Worm (Caenorhabditis elegans) whole organism, L4 larva: ENCODE results near the gene T04A6.2.
A peak's percentile ranks its signal among the peaks of the same experiment; 100 is the strongest.

Source experiments
- F26F4.8 ChIP-seq: fragments of 200-800 bp; sonication (Bioruptor generic); conservative IDR thresholded peaks from 2 replicates; pipeline ENCODE4 v1.3.6; 2022; ENCODE audit warnings: missing genetic modification characterization, missing compliant biosample characterization
- R02D3.7 ChIP-seq: fragments of 150-350 bp; sonication (generic microtip); optimal IDR thresholded peaks from 3 replicates; lab custom pipeline; 2014; ENCODE audit warnings: missing biosample characterization, missing genetic modification characterization
- T20F7.1 ChIP-seq: fragments of 200-800 bp; sonication (Bioruptor generic); optimal IDR thresholded peaks from 2 replicates; lab custom pipeline; 2018; ENCODE audit warnings: mild to moderate bottlenecking, missing genetic modification characterization, missing compliant biosample characterization
- T26A8.4 ChIP-seq: fragments of 200-800 bp; sonication (Bioruptor generic); IDR thresholded peaks from 2 replicates; pipeline ENCODE4 v1.3.6; 2022; ENCODE audit warnings: missing genetic modification characterization, missing compliant biosample characterization
- Y105C5A.15 ChIP-seq: fragments of 200-800 bp; sonication (Bioruptor generic); IDR thresholded peaks from 2 replicates; pipeline ENCODE4 v1.3.6; 2022; ENCODE audit warnings: missing genetic modification characterization, missing compliant biosample characterization
- Y48G9A.11 ChIP-seq: fragments of 200-800 bp; sonication (Bioruptor generic); IDR thresholded peaks from 2 replicates; pipeline ENCODE4 v1.3.6; 2022; ENCODE audit warnings: missing genetic modification reagents, missing genetic modification characterization, missing compliant biosample characterization
- Y5F2A.4 ChIP-seq: fragments of 200-800 bp; sonication (Bioruptor generic); optimal IDR thresholded peaks from 2 replicates; lab custom pipeline; 2018; ENCODE audit warnings: mild to moderate bottlenecking, missing genetic modification characterization, missing compliant biosample characterization
- Y75B8A.6 ChIP-seq: fragments of 200-800 bp; sonication (Bioruptor generic); IDR thresholded peaks from 2 replicates; pipeline ENCODE4 v1.3.6; 2022; ENCODE audit warnings: missing genetic modification reagents, missing genetic modification characterization, missing compliant biosample characterization
- ama-1 ChIP-seq: fragments of 150-350 bp; optimal IDR thresholded peaks from 2 replicates; lab custom pipeline; 2014; ENCODE audit warnings: inconsistent platforms, mixed read lengths
- arid-1 ChIP-seq: fragments of 200-800 bp; sonication (Bioruptor generic); conservative IDR thresholded peaks from 2 replicates; pipeline ENCODE4 v1.3.6; 2022; ENCODE audit warnings: missing genetic modification reagents, missing genetic modification characterization, missing compliant biosample characterization
- ceh-32 ChIP-seq: sonication (generic microtip); optimal IDR thresholded peaks from 2 replicates; lab custom pipeline; 2016; ENCODE audit warnings: mild to moderate bottlenecking, missing genetic modification characterization, missing compliant biosample characterization; ENCODE audit not compliant: poor library complexity
- ceh-44 ChIP-seq: fragments of 200-800 bp; sonication (Bioruptor generic); IDR thresholded peaks from 2 replicates; pipeline ENCODE4 v1.3.6; 2022; ENCODE audit warnings: missing genetic modification reagents, missing genetic modification characterization, missing compliant biosample characterization
- daf-16 ChIP-seq, 3 experiments: sonication (generic microtip); optimal IDR thresholded peaks; 2 replicates each; lab custom pipeline; 2016 to 2017; ENCODE audit warnings: missing genetic modification characterization in 3 of 3, missing genetic modification reagents in 3 of 3, mild to moderate bottlenecking in 2 of 3, missing compliant biosample characterization in 2 of 3, missing biosample characterization in 1 of 3, moderate library complexity in 1 of 3
- daf-8 ChIP-seq: fragments of 200-800 bp; sonication (Bioruptor generic); IDR thresholded peaks from 2 replicates; pipeline ENCODE4 v1.3.6; 2022; ENCODE audit warnings: missing genetic modification characterization, missing compliant biosample characterization
- dmd-6 ChIP-seq: fragments of 200-800 bp; sonication (Bioruptor generic); IDR thresholded peaks from 2 replicates; pipeline ENCODE4 v1.3.6; 2022; ENCODE audit warnings: missing genetic modification reagents, missing genetic modification characterization, missing compliant biosample characterization
- dmd-8 ChIP-seq: fragments of 200-800 bp; sonication (Bioruptor generic); IDR thresholded peaks from 2 replicates; pipeline ENCODE4 v1.3.6; 2022; ENCODE audit warnings: missing genetic modification characterization, missing compliant biosample characterization
- egl-27 ChIP-seq: sonication (generic microtip); optimal IDR thresholded peaks from 3 replicates; lab custom pipeline; 2017; ENCODE audit warnings: missing biosample characterization, missing genetic modification reagents, missing genetic modification characterization
- fos-1 ChIP-seq: fragments of 150-350 bp; optimal IDR thresholded peaks from 2 replicates; lab custom pipeline; 2014; ENCODE audit warnings: missing biosample characterization, missing genetic modification characterization
- gei-8 ChIP-seq: fragments of 200-800 bp; sonication (Bioruptor generic); optimal IDR thresholded peaks from 2 replicates; lab custom pipeline; 2018; ENCODE audit warnings: mild to moderate bottlenecking, missing genetic modification characterization, missing compliant biosample characterization
- hif-1 ChIP-seq, 2 experiments: sonication (generic microtip); optimal IDR thresholded peaks; 2 replicates each; lab custom pipeline; 2016 to 2017; ENCODE audit warnings: missing compliant biosample characterization in 2 of 2, missing genetic modification characterization in 2 of 2, missing genetic modification reagents in 2 of 2, missing genotype in 2 of 2, mild to moderate bottlenecking in 1 of 2
- hlh-30 ChIP-seq: sonication (generic microtip); optimal IDR thresholded peaks from 2 replicates; lab custom pipeline; 2017; ENCODE audit warnings: antibody characterized with exemption, mild to moderate bottlenecking, missing genetic modification characterization, missing compliant biosample characterization; ENCODE audit not compliant: insufficient read depth
- hmg-1.1 ChIP-seq: fragments of 200-800 bp; sonication (Bioruptor generic); IDR thresholded peaks from 2 replicates; pipeline ENCODE4 v1.3.6; 2022; ENCODE audit warnings: missing genetic modification reagents, missing genetic modification characterization, missing compliant biosample characterization
- lim-7 ChIP-seq: fragments of 200-800 bp; sonication (Bioruptor generic); IDR thresholded peaks from 2 replicates; pipeline ENCODE4 v1.3.6; 2022; ENCODE audit warnings: missing genetic modification characterization, missing compliant biosample characterization
- lin-38 ChIP-seq: fragments of 200-800 bp; sonication (Bioruptor generic); IDR thresholded peaks from 2 replicates; pipeline ENCODE4 v1.3.6; 2022; ENCODE audit warnings: missing genetic modification reagents, missing genetic modification characterization, missing compliant biosample characterization
- lsy-2 ChIP-seq, 2 experiments: fragments of 150-350 bp in 1 of 2; sonication (generic microtip) in 1 of 2; optimal IDR thresholded peaks; 2 replicates each; lab custom pipeline; 2014 to 2017; ENCODE audit warnings: missing biosample characterization in 2 of 2, missing genetic modification characterization in 2 of 2
- mdt-29 ChIP-seq: fragments of 200-800 bp; sonication (Bioruptor generic); IDR thresholded peaks from 2 replicates; pipeline ENCODE4 v1.3.6; 2022; ENCODE audit warnings: missing genetic modification reagents, missing genetic modification characterization, missing compliant biosample characterization
- mes-2 ChIP-seq: sonication (generic microtip); optimal IDR thresholded peaks from 2 replicates; lab custom pipeline; 2016; ENCODE audit warnings: missing genotype, mild to moderate bottlenecking, missing genetic modification characterization, missing compliant biosample characterization; ENCODE audit not compliant: poor library complexity, severe bottlenecking
- mxl-3 ChIP-seq: fragments of 200-800 bp; sonication (Bioruptor generic); optimal IDR thresholded peaks from 2 replicates; lab custom pipeline; 2018; ENCODE audit warnings: mild to moderate bottlenecking, missing genetic modification characterization, missing compliant biosample characterization
- nhr-102 ChIP-seq: sonication (generic microtip); optimal IDR thresholded peaks from 2 replicates; lab custom pipeline; 2016; ENCODE audit warnings: mild to moderate bottlenecking, missing genetic modification characterization, moderate library complexity, missing compliant biosample characterization
- nhr-25 ChIP-seq: sonication (generic microtip); optimal IDR thresholded peaks from 2 replicates; lab custom pipeline; 2017; ENCODE audit warnings: missing genetic modification characterization, mild to moderate bottlenecking, missing compliant biosample characterization, antibody characterized with exemption, moderate library complexity, borderline replicate concordance; ENCODE audit not compliant: insufficient read depth
- nhr-28 ChIP-seq: fragments of 150-350 bp; optimal IDR thresholded peaks from 2 replicates; lab custom pipeline; 2014; ENCODE audit warnings: missing biosample characterization, missing genetic modification characterization
- nhr-48 ChIP-seq: sonication (generic microtip); optimal IDR thresholded peaks from 2 replicates; lab custom pipeline; 2016; ENCODE audit warnings: mild to moderate bottlenecking, missing genetic modification characterization, missing compliant biosample characterization
- nhr-6 ChIP-seq: fragments of 150-350 bp; optimal IDR thresholded peaks from 2 replicates; lab custom pipeline; 2014; ENCODE audit warnings: missing biosample characterization, missing genetic modification characterization
- nhr-76 ChIP-seq: fragments of 150-350 bp; optimal IDR thresholded peaks from 2 replicates; lab custom pipeline; 2014; ENCODE audit warnings: missing biosample characterization, missing genetic modification characterization
- pha-4 ChIP-seq, 2 experiments: fragments of 150-350 bp in 1 of 2; fragments of 200-800 bp in 1 of 2; sonication (Bioruptor generic) in 1 of 2; IDR thresholded peaks in 1 of 2; optimal IDR thresholded peaks in 1 of 2; 2 replicates each; pipeline versions ENCODE4 v1.3.6 to Lab custom; 2014 to 2022; ENCODE audit warnings: missing genetic modification characterization in 2 of 2, missing genetic modification reagents in 2 of 2, missing biosample characterization in 1 of 2, missing compliant biosample characterization in 1 of 2
- pqm-1 ChIP-seq: sonication (generic microtip); optimal IDR thresholded peaks from 2 replicates; lab custom pipeline; 2017; ENCODE audit warnings: missing biosample characterization, missing genetic modification characterization
- rbr-2 ChIP-seq: sonication (generic microtip); optimal IDR thresholded peaks from 2 replicates; lab custom pipeline; 2016; ENCODE audit warnings: missing genotype, missing genetic modification characterization, missing compliant biosample characterization
- unc-39 ChIP-seq: sonication (generic microtip); optimal IDR thresholded peaks from 2 replicates; lab custom pipeline; 2017; ENCODE audit warnings: missing biosample characterization, missing genetic modification characterization
- zag-1 ChIP-seq: fragments of 150-350 bp; optimal IDR thresholded peaks from 2 replicates; lab custom pipeline; 2014; ENCODE audit warnings: missing biosample characterization, missing genetic modification characterization
- zfp-3 ChIP-seq: fragments of 200-800 bp; sonication (Bioruptor generic); conservative IDR thresholded peaks from 2 replicates; pipeline ENCODE4 v1.3.6; 2022; ENCODE audit warnings: missing genetic modification reagents, missing genetic modification characterization, missing compliant biosample characterization
- ztf-11 ChIP-seq: fragments of 150-350 bp; optimal IDR thresholded peaks from 2 replicates; lab custom pipeline; 2014; ENCODE audit warnings: missing biosample characterization, missing genetic modification characterization

The T04A6.2 gene

DNA sequence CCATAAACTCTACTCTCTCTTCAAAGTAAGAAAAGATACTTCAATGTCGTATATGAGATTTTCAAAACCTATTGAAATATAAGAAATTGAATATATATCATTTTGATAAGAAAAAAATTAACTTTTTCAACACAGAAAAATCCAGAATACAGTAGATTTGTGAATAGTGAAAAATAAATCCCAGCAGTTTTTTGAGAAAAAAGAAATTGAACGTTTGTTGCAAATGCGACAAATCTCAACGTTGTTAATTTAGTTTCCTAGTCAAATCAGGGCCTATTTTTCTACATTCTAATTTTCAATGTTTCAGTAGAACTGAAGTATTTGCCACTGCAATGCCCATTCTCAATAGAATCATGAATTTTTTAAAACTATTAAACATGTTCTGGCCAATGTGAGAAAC, at the start of gene T04A6.2:
Gene T04A6.2, plus strand, starts transcription at position 301 of the 400 bp plus-strand sequence.
- TF ChIP-seq Y105C5A.15 (GFP tag; lab: Robert Waterston, UW), result no peak
- TF ChIP-seq unc-39 (tag; lab: Kevin White, UChicago), result no peak
- no peak for TF ChIP-seq Y75B8A.6 (GFP tag; lab: Robert Waterston, UW)
- no peak for TF ChIP-seq dmd-8 (GFP tag; lab: Robert Waterston, UW)
- no peak for TF ChIP-seq zag-1 (tag; lab: Kevin White, UChicago)

DNA sequence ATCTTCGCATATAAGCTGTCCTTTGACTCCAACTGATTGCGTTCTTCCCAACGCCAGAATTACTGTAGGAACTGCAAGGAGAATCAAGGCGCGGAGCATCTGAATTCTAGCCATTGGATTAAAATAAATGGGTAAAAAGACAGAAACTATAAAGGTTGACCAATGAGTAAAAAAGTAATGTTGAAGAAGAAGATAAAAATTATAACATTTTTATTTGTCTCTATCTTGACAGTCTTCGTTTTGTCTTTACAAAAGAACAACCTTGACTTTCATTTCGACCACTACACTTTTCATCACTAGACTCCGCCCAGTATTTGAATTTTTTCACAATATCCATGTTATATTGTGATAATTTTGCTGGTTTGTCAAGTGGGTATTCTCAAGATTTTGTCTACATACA, 49.4 kb upstream of the T04A6.2 start, which contains the start of gene ttr-8:
Gene ttr-8, minus strand, starts transcription at position 101 of the 400 bp plus-strand sequence.
- TF ChIP-seq ama-1 (lab: Kevin White, UChicago) (no peak), Y48G9A.11 (no peak), pha-4 (GFP tag; IDR thresholded peaks at IDR 0.05; lab: Robert Waterston, UW) (no peak), pha-4 (tag; optimal IDR thresholded peaks at IDR 0.05; lab: Kevin White, UChicago) (no peak)

DNA sequence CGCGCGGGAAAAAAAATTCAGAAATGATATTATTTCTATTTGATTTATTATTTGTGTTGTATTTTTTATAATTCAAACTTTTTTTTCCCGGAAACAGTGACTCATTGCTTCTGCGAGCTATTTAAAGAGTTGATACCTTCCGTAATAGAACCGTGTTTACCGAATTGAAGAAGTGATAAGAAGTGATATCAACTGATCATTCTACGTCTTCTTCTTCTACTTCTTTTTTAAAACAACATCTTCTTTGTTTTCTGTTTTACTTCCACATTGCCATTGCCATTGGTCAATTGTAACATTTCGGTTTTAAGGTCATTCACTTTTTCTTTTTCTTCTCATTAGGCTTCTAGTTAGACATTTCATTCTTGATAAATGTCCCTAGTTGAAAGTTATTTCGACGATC, 48.5 kb upstream of the T04A6.2 start, which contains the start of gene ttr-32:
Gene ttr-32, plus strand, starts transcription at position 314 of the 400 bp plus-strand sequence.
- TF ChIP-seq hmg-1.1 (GFP tag; lab: Robert Waterston, UW) (no peak), zag-1 (tag; lab: Kevin White, UChicago) (no peak), daf-8 (GFP tag; lab: Robert Waterston, UW) (no peak), arid-1 (no peak), T26A8.4 (GFP tag; lab: Robert Waterston, UW) (no peak), mdt-29 (GFP tag; lab: Robert Waterston, UW) (no peak), R02D3.7 (tag; lab: Kevin White, UChicago) (no peak), mxl-3 (GFP tag; lab: Kevin White, UChicago) (no peak), nhr-6 (tag; lab: Kevin White, UChicago) (no peak), lsy-2 (tag; optimal IDR thresholded peaks at IDR 0.05; lab: Kevin White, UChicago) (no peak), nhr-76 (tag; lab: Kevin White, UChicago) (no peak), ceh-44 (GFP tag; lab: Robert Waterston, UW) (no peak), lim-7 (GFP tag; lab: Robert Waterston, UW) (no peak), nhr-48 (no peak), rbr-2 (tag; lab: Kevin White, UChicago) (no peak), dmd-6 (GFP tag; lab: Robert Waterston, UW) (no peak), nhr-28 (tag; lab: Kevin White, UChicago) (no peak), Y5F2A.4 (GFP tag; lab: Kevin White, UChicago) (no peak), F26F4.8 (GFP tag; lab: Robert Waterston, UW) (no peak)
- TF ChIP-seq, all 104 proteins: peak for 0

DNA sequence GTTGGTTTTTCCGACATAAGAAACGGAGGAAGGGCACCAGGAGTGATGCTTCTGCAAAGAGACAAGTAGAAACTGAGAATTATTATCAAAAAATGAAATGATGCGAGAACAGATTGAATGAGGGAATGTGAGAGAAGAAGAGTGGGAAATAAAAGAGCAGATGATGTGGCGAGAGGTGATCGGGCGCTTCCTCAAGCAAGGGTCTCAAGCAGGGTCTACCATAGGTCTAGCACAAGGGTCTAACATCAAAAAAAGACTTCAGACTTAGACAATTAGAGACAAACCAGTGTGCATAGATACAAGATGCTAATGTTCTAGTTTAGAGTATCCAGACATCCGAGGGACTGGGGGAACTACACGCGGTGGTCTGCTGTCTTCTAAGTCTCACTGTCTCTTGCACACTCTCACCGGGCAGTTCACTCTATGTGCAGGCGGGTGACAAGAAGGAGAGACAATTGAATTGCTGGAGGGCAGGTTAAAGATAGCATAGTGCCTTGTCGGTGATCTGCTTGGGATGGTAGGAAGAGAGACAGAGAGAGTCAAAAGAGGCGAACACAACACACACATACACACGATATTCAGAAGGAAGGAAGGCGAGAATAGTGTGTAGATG, 44.4 kb upstream of the T04A6.2 start, which contains the start of gene R13A5.7:
Gene R13A5.7, minus strand, starts transcription at position 51 of the 613 bp plus-strand sequence.
- TF ChIP-seq hlh-30 (tag; lab: Kevin White, UChicago) (peak; percentile 95), daf-8 (GFP tag; lab: Robert Waterston, UW) (no peak), nhr-102 (tag; lab: Kevin White, UChicago) (peak; percentile 68), nhr-25 (peak; percentile 70), ceh-44 (GFP tag; lab: Robert Waterston, UW) (0 out of 2 replicates have a peak, but pooled peaks have one; percentile 38), ceh-32 (tag; lab: Kevin White, UChicago) (no peak), T20F7.1 (GFP tag; lab: Kevin White, UChicago) (peak; percentile 63), lin-38 (GFP tag; lab: Robert Waterston, UW) (peak; percentile 59), ztf-11 (tag; lab: Kevin White, UChicago) (no peak), rbr-2 (tag; lab: Kevin White, UChicago) (peak; percentile 89), fos-1 (tag; lab: Kevin White, UChicago) (no peak), mxl-3 (GFP tag; lab: Kevin White, UChicago) (peak; percentile 95), gei-8 (GFP tag; lab: Kevin White, UChicago) (peak; percentile 48), hif-1 (tag; optimal IDR thresholded peaks at IDR 0.05; lab: Kevin White, UChicago) (peak in 1 of 2 experiments; percentile 36), daf-16 (GFP tag; optimal IDR thresholded peaks at IDR 0.05; lab: Kevin White, UChicago) (peak in 1 of 2 experiments; percentile 23), daf-16 (tag; optimal IDR thresholded peaks at IDR 0.05; lab: Kevin White, UChicago) (peak; percentile 80), pqm-1 (tag; lab: Kevin White, UChicago) (peak; percentile 27), pha-4 (GFP tag; IDR thresholded peaks at IDR 0.05; lab: Robert Waterston, UW) (no peak), pha-4 (tag; optimal IDR thresholded peaks at IDR 0.05; lab: Kevin White, UChicago) (peak; percentile 39), hmg-1.1 (GFP tag; lab: Robert Waterston, UW) (peak; percentile 89), unc-39 (tag; lab: Kevin White, UChicago) (no peak), zfp-3 (no peak), mes-2 (tag; lab: Kevin White, UChicago) (peak; percentile 69), egl-27 (tag; lab: Kevin White, UChicago) (no peak)
